Fruit fly (Drosophila melanogaster) whole organism, embryonic: ENCODE measurements around the gene CG32432.

ENCODE experiments used
- Bgb ChIP-seq: fragments of 200-800 bp; sonication (Bioruptor generic); IDR thresholded peaks from 2 replicates; pipeline ENCODE4 v1.3.6; 2022; ENCODE audit warnings: missing biosample characterization, missing genetic modification characterization; ENCODE audit not compliant: partially characterized antibody
- CG10267 ChIP-seq: fragments of 200-800 bp; sonication (Bioruptor generic); optimal IDR thresholded peaks from 2 replicates; lab custom pipeline; 2018; ENCODE audit warnings: missing biosample characterization, mild to moderate bottlenecking, missing genetic modification characterization, moderate library complexity
- CG10366 ChIP-seq: fragments of 200-800 bp; sonication (Bioruptor generic); IDR thresholded peaks from 2 replicates; pipeline ENCODE4 v1.3.6; 2022; ENCODE audit warnings: missing biosample characterization, missing genetic modification characterization
- CG11723 ChIP-seq: fragments of 200-800 bp; sonication (Bioruptor generic); optimal IDR thresholded peaks from 2 replicates; lab custom pipeline; 2017; ENCODE audit warnings: missing biosample characterization, mild to moderate bottlenecking, missing genetic modification characterization
- CG13287 ChIP-seq: fragments of 200-800 bp; sonication (Bioruptor generic); IDR thresholded peaks from 2 replicates; pipeline ENCODE4 v1.3.6; 2022; ENCODE audit warnings: missing biosample characterization, missing genetic modification characterization; ENCODE audit not compliant: partially characterized antibody
- CG15269 ChIP-seq: fragments of 200-800 bp; sonication (Bioruptor generic); optimal IDR thresholded peaks from 2 replicates; lab custom pipeline; 2018; ENCODE audit warnings: missing biosample characterization, mild to moderate bottlenecking, missing genetic modification characterization, moderate library complexity
- CG17829 ChIP-seq: fragments of 200-800 bp; optimal IDR thresholded peaks from 2 replicates; lab custom pipeline; 2019; ENCODE audit warnings: missing biosample characterization, mild to moderate bottlenecking, missing genetic modification characterization, moderate library complexity
- CG18262 ChIP-seq: fragments of 200-800 bp; optimal IDR thresholded peaks from 3 replicates; lab custom pipeline; 2019; ENCODE audit warnings: missing biosample characterization, mild to moderate bottlenecking, missing genetic modification characterization, moderate library complexity
- CG2202 ChIP-seq: fragments of 200-800 bp; sonication (Bioruptor generic); optimal IDR thresholded peaks from 2 replicates; lab custom pipeline; 2018; ENCODE audit warnings: missing biosample characterization, mild to moderate bottlenecking, missing genetic modification characterization
- CG34422 ChIP-seq: fragments of 200-800 bp; sonication (Bioruptor generic); IDR thresholded peaks from 3 replicates; pipeline ENCODE4 v1.3.6; 2022; ENCODE audit warnings: missing biosample characterization, missing genetic modification characterization
- CG4617 ChIP-seq: fragments of 200-800 bp; sonication (Bioruptor generic); optimal IDR thresholded peaks from 3 replicates; lab custom pipeline; 2016; ENCODE audit warnings: missing biosample characterization, missing genetic modification characterization, borderline replicate concordance
- CG6689 ChIP-seq: fragments of 200-800 bp; sonication (Bioruptor generic); IDR thresholded peaks from 2 replicates; pipeline ENCODE4 v1.3.6; 2022; ENCODE audit warnings: missing biosample characterization, missing genetic modification characterization
- CG6765 ChIP-seq: fragments of 200-800 bp; sonication (Bioruptor generic); optimal IDR thresholded peaks from 3 replicates; lab custom pipeline; 2017; ENCODE audit warnings: missing biosample characterization, mild to moderate bottlenecking, missing genetic modification characterization
- CG6791 ChIP-seq: fragments of 200-800 bp; sonication (Bioruptor generic); IDR thresholded peaks from 3 replicates; pipeline ENCODE4 v1.3.6; 2022; ENCODE audit warnings: missing biosample characterization, missing genetic modification characterization; ENCODE audit not compliant: partially characterized antibody
- CG6813 ChIP-seq: fragments of 200-800 bp; sonication (Bioruptor generic); optimal IDR thresholded peaks from 2 replicates; lab custom pipeline; 2017; ENCODE audit warnings: missing biosample characterization, missing genetic modification characterization, mild to moderate bottlenecking, moderate library complexity, missing genetic modification reagents
- CG7357 ChIP-seq: fragments of 200-800 bp; sonication (Bioruptor generic); IDR thresholded peaks from 3 replicates; pipeline ENCODE4 v1.3.6; 2022; ENCODE audit warnings: missing biosample characterization, missing genetic modification characterization
- CG7556 ChIP-seq: fragments of 200-800 bp; sonication (Bioruptor generic); optimal IDR thresholded peaks from 2 replicates; lab custom pipeline; 2017; ENCODE audit warnings: missing biosample characterization, mild to moderate bottlenecking, missing genetic modification characterization
- CG7786 ChIP-seq: fragments of 200-800 bp; sonication (Bioruptor generic); optimal IDR thresholded peaks from 2 replicates; lab custom pipeline; 2016; ENCODE audit warnings: missing biosample characterization, missing genetic modification characterization
- CG8388 ChIP-seq: fragments of 200-800 bp; sonication (Bioruptor generic); optimal IDR thresholded peaks from 2 replicates; lab custom pipeline; 2019; ENCODE audit warnings: missing biosample characterization, mild to moderate bottlenecking, missing genetic modification characterization, moderate library complexity
- CG9932 ChIP-seq: fragments of 200-800 bp; sonication (Bioruptor generic); IDR thresholded peaks from 2 replicates; pipeline ENCODE4 v1.3.6; 2022; ENCODE audit warnings: missing biosample characterization, missing genetic modification characterization
- Deaf1 ChIP-seq: fragments of 200-800 bp; optimal IDR thresholded peaks from 3 replicates; lab custom pipeline; 2019; ENCODE audit warnings: missing biosample characterization, mild to moderate bottlenecking, missing genetic modification characterization, moderate library complexity
- Dfd ChIP-seq, 2 experiments: fragments of >200 bp; optimal IDR thresholded peaks; 2 replicates each; lab custom pipeline; 2017; ENCODE audit warnings: missing biosample characterization in 2 of 2, missing genetic modification characterization in 2 of 2
- Dll ChIP-seq: fragments of 200-800 bp; sonication (Bioruptor generic); IDR thresholded peaks from 4 replicates; pipeline ENCODE4 v1.3.6; 2022; ENCODE audit warnings: missing biosample characterization, missing genetic modification characterization; ENCODE audit not compliant: partially characterized antibody
- Dref ChIP-seq: fragments of 200-800 bp; sonication (Bioruptor generic); IDR thresholded peaks from 2 replicates; pipeline ENCODE4 v1.3.6; 2022; ENCODE audit warnings: missing biosample characterization, missing genetic modification characterization
- E2f2 ChIP-seq: fragments of 200-800 bp; sonication (Bioruptor generic); IDR thresholded peaks from 2 replicates; pipeline ENCODE4 v1.3.6; 2022; ENCODE audit warnings: missing biosample characterization, missing genetic modification characterization
- HLHmδ ChIP-seq: fragments of 200-800 bp; sonication (Bioruptor generic); optimal IDR thresholded peaks from 2 replicates; lab custom pipeline; 2018; ENCODE audit warnings: missing biosample characterization, mild to moderate bottlenecking, missing genetic modification characterization, moderate library complexity
- Lhr ChIP-seq: fragments of 200-800 bp; sonication (Bioruptor generic); optimal IDR thresholded peaks from 3 replicates; lab custom pipeline; 2017; ENCODE audit warnings: mild to moderate bottlenecking, missing biosample characterization, missing genetic modification reagents, missing genetic modification characterization
- MESR4 ChIP-seq: fragments of 200-800 bp; sonication (Bioruptor generic); optimal IDR thresholded peaks from 2 replicates; lab custom pipeline; 2018; ENCODE audit warnings: missing biosample characterization, mild to moderate bottlenecking, missing genetic modification characterization, moderate library complexity
- Myb ChIP-seq: fragments of 200-800 bp; sonication (Bioruptor generic); optimal IDR thresholded peaks from 2 replicates; lab custom pipeline; 2016; ENCODE audit warnings: missing biosample characterization, missing genetic modification characterization
- Opbp ChIP-seq: fragments of 200-800 bp; sonication (Bioruptor generic); IDR thresholded peaks from 3 replicates; pipeline ENCODE4 v1.3.6; 2022; ENCODE audit warnings: missing biosample characterization, missing genetic modification characterization; ENCODE audit not compliant: partially characterized antibody
- PHDP ChIP-seq: fragments of 200-800 bp; sonication (Bioruptor generic); optimal IDR thresholded peaks from 3 replicates; lab custom pipeline; 2018; ENCODE audit warnings: missing biosample characterization, mild to moderate bottlenecking, missing genetic modification characterization, moderate library complexity
- Scr ChIP-seq: fragments of 200-800 bp; sonication (Bioruptor generic); IDR thresholded peaks from 2 replicates; pipeline ENCODE4 v1.3.6; 2022; ENCODE audit warnings: missing biosample characterization, missing genetic modification characterization; ENCODE audit not compliant: partially characterized antibody
- cad ChIP-seq: fragments of >200 bp; optimal IDR thresholded peaks from 2 replicates; lab custom pipeline; 2017; ENCODE audit warnings: missing biosample characterization, missing genetic modification characterization
- chinmo ChIP-seq: fragments of 200-800 bp; sonication (Bioruptor generic); IDR thresholded peaks from 4 replicates; pipeline ENCODE4 v1.3.6; 2022; ENCODE audit warnings: missing biosample characterization, missing genetic modification characterization; ENCODE audit not compliant: partially characterized antibody
- fd3F ChIP-seq: fragments of 200-800 bp; sonication (Bioruptor generic); optimal IDR thresholded peaks from 2 replicates; lab custom pipeline; 2018; ENCODE audit warnings: missing biosample characterization, mild to moderate bottlenecking, missing genetic modification characterization, moderate library complexity
- fru ChIP-seq: fragments of >200 bp; optimal IDR thresholded peaks from 2 replicates; lab custom pipeline; 2017
- gfzf ChIP-seq: fragments of 200-800 bp; sonication (Bioruptor generic); optimal IDR thresholded peaks from 2 replicates; lab custom pipeline; 2016; ENCODE audit warnings: missing biosample characterization, mild to moderate bottlenecking, missing genetic modification characterization, moderate library complexity
- jigr1 ChIP-seq: fragments of 200-800 bp; sonication (Bioruptor generic); IDR thresholded peaks from 3 replicates; pipeline ENCODE4 v1.3.6; 2022; ENCODE audit warnings: missing biosample characterization, missing genetic modification characterization
- jumu ChIP-seq: fragments of 200-800 bp; sonication (Bioruptor generic); optimal IDR thresholded peaks from 3 replicates; lab custom pipeline; 2016; ENCODE audit warnings: missing biosample characterization, missing genetic modification characterization
- lov ChIP-seq, 2 experiments: fragments of 200-800 bp in 1 of 2; fragments of >200 bp in 1 of 2; sonication (Bioruptor generic) in 1 of 2; IDR thresholded peaks in 1 of 2; optimal IDR thresholded peaks in 1 of 2; 2 replicates in 1 of 2; 3 replicates in 1 of 2; pipeline versions ENCODE4 v1.3.6 to Lab custom; 2017 to 2022; ENCODE audit warnings: missing biosample characterization in 1 of 2, missing genetic modification characterization in 1 of 2
- nmo ChIP-seq: fragments of 200-800 bp; sonication (Bioruptor generic); optimal IDR thresholded peaks from 2 replicates; lab custom pipeline; 2018; ENCODE audit warnings: missing biosample characterization, mild to moderate bottlenecking, missing genetic modification characterization, moderate library complexity
- phol ChIP-seq: fragments of 200-800 bp; sonication (Bioruptor generic); optimal IDR thresholded peaks from 3 replicates; lab custom pipeline; 2018; ENCODE audit warnings: missing biosample characterization, mild to moderate bottlenecking, missing genetic modification characterization, moderate library complexity
- prd ChIP-seq, 3 experiments: fragments of >200 bp in 2 of 3; fragments of 200-800 bp in 1 of 3; sonication (Bioruptor generic) in 1 of 3; optimal IDR thresholded peaks in 2 of 3; IDR thresholded peaks in 1 of 3; 2 replicates in 2 of 3; 3 replicates in 1 of 3; pipeline versions ENCODE4 v1.3.6 to Lab custom; 2017 to 2022; ENCODE audit warnings: missing biosample characterization in 1 of 3, missing genetic modification characterization in 1 of 3
- so ChIP-seq: fragments of 200-800 bp; sonication (Bioruptor generic); IDR thresholded peaks from 3 replicates; pipeline ENCODE4 v1.3.6; 2022; ENCODE audit warnings: missing biosample characterization, missing genetic modification characterization
- stwl ChIP-seq: fragments of 200-800 bp; sonication (Bioruptor generic); optimal IDR thresholded peaks from 3 replicates; lab custom pipeline; 2018; ENCODE audit warnings: missing biosample characterization, mild to moderate bottlenecking, missing genetic modification characterization, moderate library complexity
- unc-4 ChIP-seq: fragments of 200-800 bp; sonication (Bioruptor generic); IDR thresholded peaks from 2 replicates; pipeline ENCODE4 v1.3.6; 2022; ENCODE audit warnings: missing biosample characterization, missing genetic modification characterization; ENCODE audit not compliant: partially characterized antibody
- usp ChIP-seq: fragments of >200 bp; optimal IDR thresholded peaks from 2 replicates; lab custom pipeline; 2017; ENCODE audit warnings: missing biosample characterization, missing genetic modification characterization
- zfh1 ChIP-seq: fragments of 200-800 bp; sonication (Bioruptor generic); IDR thresholded peaks from 3 replicates; pipeline ENCODE4 v1.3.6; 2022; ENCODE audit warnings: missing biosample characterization, missing genetic modification characterization

The CG32432 gene

DNA sequence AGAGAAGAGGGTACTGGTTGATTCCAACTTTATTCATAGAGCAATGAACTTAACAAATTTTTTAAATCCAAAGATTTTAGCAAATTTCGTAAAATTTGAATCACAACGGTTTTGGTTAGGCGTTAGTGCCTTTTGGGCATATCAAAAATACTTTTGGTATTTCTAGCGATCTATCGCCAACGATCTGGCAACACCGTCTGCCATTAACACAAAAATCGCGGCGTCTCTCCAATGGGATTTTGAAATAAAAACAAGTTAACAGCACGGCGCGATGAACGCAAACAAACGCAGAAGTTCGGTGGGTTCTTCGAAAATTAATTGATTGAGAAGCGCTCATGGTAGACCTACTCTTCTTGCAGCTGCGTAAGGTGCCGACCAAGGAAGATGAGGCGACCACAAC lies 84.8 kb downstream of the CG32432 start, which contains the start of gene Spc105R (continued):
- peak; percentile 43; the same call in 2 of the 3 replicates for TF ChIP-seq CG6791 (GFP tag; lab: Robert Waterston, UW)
- peak; percentile 7 for TF ChIP-seq CG4617
- TF ChIP-seq Scr, result peak; percentile 39
- peak; percentile 96 for TF ChIP-seq Lhr (GFP tag; lab: Kevin White, UChicago)
- TF ChIP-seq E2f2 (GFP tag; lab: Robert Waterston, UW), result peak; percentile 90
- no peak for TF ChIP-seq zfh1 (GFP tag; lab: Robert Waterston, UW)
- peak; percentile 50 for TF ChIP-seq unc-4
- peak; percentile 56; the same call in 1 of the 2 replicates for TF ChIP-seq CG13287 (GFP tag; lab: Robert Waterston, UW)
- peak; percentile 72 for TF ChIP-seq phol (tag; lab: Kevin White, UChicago)
- TF ChIP-seq CG10267, result peak; percentile 37
- no peak for TF ChIP-seq cad (GFP tag; lab: Kevin White, UChicago)
- peak; percentile 86 for TF ChIP-seq gfzf (GFP tag; lab: Kevin White, UChicago)
- peak; percentile 31 for TF ChIP-seq nmo
- TF ChIP-seq CG7357 (GFP tag; lab: Robert Waterston, UW), result no peak
- TF ChIP-seq Dfd (GFP tag; optimal IDR thresholded peaks at IDR 0.05; lab: Kevin White, UChicago), result no peak
- TF ChIP-seq chinmo (GFP tag; lab: Robert Waterston, UW), result 0 out of 4 replicates have a peak, but pooled peaks have one; percentile 35
- peak; percentile 99 for TF ChIP-seq Myb
- no peak for TF ChIP-seq CG18262 (tag; lab: Kevin White, UChicago)
- TF ChIP-seq Dll (GFP tag; lab: Robert Waterston, UW), result peak; percentile 53; the same call in 2 of the 4 replicates
- TF ChIP-seq MESR4 (GFP tag; lab: Kevin White, UChicago), result peak; percentile 41
- TF ChIP-seq CG17829, result peak; percentile 26

DNA sequence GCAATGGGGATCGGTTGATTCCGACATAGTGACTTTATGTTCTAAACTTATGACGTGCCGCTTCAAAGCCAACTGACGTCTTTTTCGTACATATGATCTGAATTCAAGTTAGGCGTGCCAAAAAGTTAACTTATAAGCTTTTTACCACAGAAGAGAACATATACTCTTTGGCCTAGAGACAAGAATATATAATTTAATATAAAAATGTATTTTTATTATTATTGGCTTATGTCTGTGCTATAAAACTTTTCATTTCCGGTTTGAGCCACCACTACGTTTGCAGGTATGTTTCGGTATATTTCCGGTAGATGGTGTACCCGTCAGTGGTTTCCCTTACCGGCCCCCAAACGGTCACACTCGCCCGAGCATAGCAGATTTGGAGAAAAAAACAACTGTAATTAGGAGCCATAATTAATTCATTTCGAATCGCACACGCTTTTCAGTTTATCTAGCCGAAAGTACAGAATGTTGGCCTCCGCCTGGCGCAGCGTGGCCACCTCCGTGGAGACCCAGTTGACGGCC lies 86.6 kb downstream of the CG32432 start, which contains the start of the genes CG3698 and tzn:
TSS of gene CG3698 (minus strand) at position 51 of the 522 bp plus-strand sequence.
TSS of gene tzn (plus strand) at position 321 of the 522 bp plus-strand sequence.
- TF ChIP-seq HLHmδ (GFP tag; lab: Kevin White, UChicago) (peak; percentile 92), Dref (GFP tag; lab: Robert Waterston, UW) (peak; percentile 52), lov (optimal IDR thresholded peaks at IDR 0.05; lab: Kevin White, UChicago) (no peak), lov (GFP tag; IDR thresholded peaks at IDR 0.05; lab: Robert Waterston, UW) (peak; percentile 97), usp (no peak), CG2202 (tag; lab: Kevin White, UChicago) (peak; percentile 89), CG9932 (GFP tag; lab: Robert Waterston, UW) (peak; percentile 86; the same call in 1 of the 2 replicates), PHDP (tag; lab: Kevin White, UChicago) (peak; percentile 91), Opbp (0 out of 3 replicates have a peak, but pooled peaks have one; percentile 9), CG6689 (GFP tag; lab: Robert Waterston, UW) (peak; percentile 85), prd (optimal IDR thresholded peaks at IDR 0.05; lab: Kevin White, UChicago) (no peak), prd (GFP tag; IDR thresholded peaks at IDR 0.05; lab: Robert Waterston, UW) (peak; percentile 85), stwl (tag; lab: Kevin White, UChicago) (peak; percentile 91), CG15269 (no peak), fd3F (peak; percentile 89), Dfd (GFP tag; optimal IDR thresholded peaks at IDR 0.05; lab: Kevin White, UChicago) (no peak), so (peak; percentile 89; the same call in 2 of the 3 replicates), CG7786 (GFP tag; lab: Kevin White, UChicago) (peak; percentile 62), CG7556 (GFP tag; lab: Kevin White, UChicago) (peak; percentile 82), CG6813 (GFP tag; lab: Kevin White, UChicago) (peak; percentile 95), jumu (peak; percentile 52), Deaf1 (tag; lab: Kevin White, UChicago) (no peak), CG34422 (peak; percentile 95), CG11723 (GFP tag; lab: Kevin White, UChicago) (peak; percentile 90), CG6765 (peak; percentile 97), CG10366 (peak; percentile 94), jigr1 (0 out of 3 replicates have a peak, but pooled peaks have one; percentile 35), CG8388 (GFP tag; lab: Kevin White, UChicago) (peak; percentile 89), fru (no peak), Bgb (GFP tag; lab: Robert Waterston, UW) (no peak)
